Worm (Caenorhabditis elegans) whole organism, midembryonic: ENCODE data around the gene fzo-1.

Experiments
- T22C8.4 ChIP-seq: fragments of 200-800 bp; sonication (Bioruptor generic); IDR thresholded peaks from 2 replicates; pipeline ENCODE4 v1.3.6; 2022; ENCODE audit warnings: missing genetic modification characterization, missing compliant biosample characterization
- cog-1 ChIP-seq: sonication (generic microtip); optimal IDR thresholded peaks from 2 replicates; lab custom pipeline; 2016; ENCODE audit warnings: missing genetic modification characterization, missing compliant biosample characterization
- flt-1 ChIP-seq: fragments of 200-800 bp; sonication (Bioruptor generic); IDR thresholded peaks from 2 replicates; pipeline ENCODE4 v1.3.6; 2022; ENCODE audit warnings: missing genetic modification characterization, missing compliant biosample characterization
- klf-2 ChIP-seq: fragments of 200-800 bp; sonication (Bioruptor generic); conservative IDR thresholded peaks from 2 replicates; pipeline ENCODE4 v1.3.6; 2022; ENCODE audit warnings: missing genetic modification reagents, missing genetic modification characterization, missing compliant biosample characterization
- med-1 ChIP-seq: sonication (generic microtip); optimal IDR thresholded peaks from 2 replicates; lab custom pipeline; 2017; ENCODE audit warnings: missing genetic modification characterization, mild to moderate bottlenecking, missing compliant biosample characterization, antibody characterized with exemption, missing genetic modification reagents; ENCODE audit not compliant: insufficient read depth
- ztf-29 ChIP-seq: fragments of 200-800 bp; sonication (Bioruptor generic); IDR thresholded peaks from 2 replicates; pipeline ENCODE4 v1.3.6; 2022; ENCODE audit warnings: missing genetic modification reagents, missing genetic modification characterization, missing compliant biosample characterization

- TF ChIP-seq T22C8.4 (GFP tag; lab: Robert Waterston, UW) (no peak), klf-2 (0 out of 2 replicates have a peak, but pooled peaks have one; percentile 14), ztf-29 (no peak), med-1 (no peak), flt-1 (GFP tag; lab: Robert Waterston, UW) (no peak), cog-1 (tag; lab: Kevin White, UChicago) (peak; percentile 83)
These were observed at the start of gene fzo-1 for ce11 chrII:5836153-5836719.
